Fruit fly (Drosophila melanogaster): ENCODE data around the gene CG2260.

Gene CG2260

dm6 chrX:8113386-8114279, 7.3 kb downstream of the CG2260 start:
- TF ChIP-seq tj (GFP tag; optimal IDR thresholded peaks at IDR 0.05) (no peak), Clk (GFP tag; optimal IDR thresholded peaks at IDR 0.05) (peak; percentile 15), CG11617 (GFP tag; optimal IDR thresholded peaks at IDR 0.05) (no peak), bab1 (GFP tag; optimal IDR thresholded peaks at IDR 0.05) (peak; percentile 51), CG33017 (tag; optimal IDR thresholded peaks at IDR 0.05) (peak; percentile 78), cnc (optimal IDR thresholded peaks at IDR 0.05) (peak; percentile 93 to 96), ovo (GFP tag; optimal IDR thresholded peaks at IDR 0.05) (no peak), Mnt (GFP tag; optimal IDR thresholded peaks at IDR 0.05) (peak; percentile 23), CG14711 (tag; optimal IDR thresholded peaks at IDR 0.05) (peak; percentile 67), CG7101 (tag; optimal IDR thresholded peaks at IDR 0.05) (peak; percentile 88), CG7045 (GFP tag; optimal IDR thresholded peaks at IDR 0.05) (peak; percentile 63), CG1620 (GFP tag; optimal IDR thresholded peaks at IDR 0.05) (peak; percentile 11), CG12768 (GFP tag; optimal IDR thresholded peaks at IDR 0.05) (peak; percentile 33), toe (GFP tag; optimal IDR thresholded peaks at IDR 0.05) (peak; percentile 28), pad (GFP tag; optimal IDR thresholded peaks at IDR 0.05) (no peak), kay (GFP tag; ENCODE audit: borderline replicate concordance) (peak; percentile 92), Crg-1 (GFP tag; optimal IDR thresholded peaks at IDR 0.05) (peak; percentile 27), Hr96 (GFP tag; optimal IDR thresholded peaks at IDR 0.05) (peak; percentile 59), cic (GFP tag; optimal IDR thresholded peaks at IDR 0.05) (no peak), CG5204 (GFP tag; optimal IDR thresholded peaks at IDR 0.05) (peak; percentile 68)

- peak; percentile 45 for TF ChIP-seq CG7101 (tag; optimal IDR thresholded peaks at IDR 0.05)
- TF ChIP-seq tj (GFP tag; optimal IDR thresholded peaks at IDR 0.05), result peak; percentile 53
- TF ChIP-seq Mnt (GFP tag; optimal IDR thresholded peaks at IDR 0.05), result peak; percentile 16
- TF ChIP-seq CG12768 (GFP tag; optimal IDR thresholded peaks at IDR 0.05), result no peak
- no peak for TF ChIP-seq Hr96 (GFP tag; optimal IDR thresholded peaks at IDR 0.05)
- no peak for TF ChIP-seq CG14711 (tag; optimal IDR thresholded peaks at IDR 0.05)
- TF ChIP-seq ovo (GFP tag; optimal IDR thresholded peaks at IDR 0.05), result no peak
- TF ChIP-seq CG7045 (GFP tag; optimal IDR thresholded peaks at IDR 0.05), result peak; percentile 15
- peak; percentile 34 for TF ChIP-seq CG5204 (GFP tag; optimal IDR thresholded peaks at IDR 0.05)
- peak; percentile 64 for TF ChIP-seq CG11617 (GFP tag; optimal IDR thresholded peaks at IDR 0.05)
- no peak for TF ChIP-seq cnc (optimal IDR thresholded peaks at IDR 0.05)
- TF ChIP-seq CG33017 (tag; optimal IDR thresholded peaks at IDR 0.05), result no peak
Observed at dm6 chrX:8112715-8113114, 8.2 kb downstream of the CG2260 start.

- TF ChIP-seq toe (GFP tag; optimal IDR thresholded peaks at IDR 0.05) (no peak), CG5204 (GFP tag; optimal IDR thresholded peaks at IDR 0.05) (no peak), CG12768 (GFP tag; optimal IDR thresholded peaks at IDR 0.05) (no peak), ovo (GFP tag; optimal IDR thresholded peaks at IDR 0.05) (peak; percentile 10), CG33017 (tag; optimal IDR thresholded peaks at IDR 0.05) (no peak), pad (GFP tag; optimal IDR thresholded peaks at IDR 0.05) (no peak), CG7101 (tag; optimal IDR thresholded peaks at IDR 0.05) (no peak), Mnt (GFP tag; optimal IDR thresholded peaks at IDR 0.05) (no peak), bab1 (GFP tag; optimal IDR thresholded peaks at IDR 0.05) (no peak), Crg-1 (GFP tag; optimal IDR thresholded peaks at IDR 0.05) (no peak), tj (GFP tag; optimal IDR thresholded peaks at IDR 0.05) (peak; percentile 68), CG11617 (GFP tag; optimal IDR thresholded peaks at IDR 0.05) (no peak), Hr96 (GFP tag; optimal IDR thresholded peaks at IDR 0.05) (no peak), cic (GFP tag; optimal IDR thresholded peaks at IDR 0.05) (no peak), cnc (optimal IDR thresholded peaks at IDR 0.05) (no peak), CG14711 (tag; optimal IDR thresholded peaks at IDR 0.05) (no peak)
Observed at dm6 chrX:8110984-8111383, 10.0 kb downstream of the CG2260 start.

- TF ChIP-seq Clk (GFP tag; optimal IDR thresholded peaks at IDR 0.05), result no peak
Observed at dm6 chrX:8107936-8108335, 13.0 kb downstream of the CG2260 start.

dm6 chrX:8106281-8107050, 14.5 kb downstream of the CG2260 start:
- TF ChIP-seq CG5204 (GFP tag; optimal IDR thresholded peaks at IDR 0.05) (no peak), CG1620 (GFP tag; optimal IDR thresholded peaks at IDR 0.05) (no peak), toe (GFP tag; optimal IDR thresholded peaks at IDR 0.05) (no peak), bab1 (GFP tag; optimal IDR thresholded peaks at IDR 0.05) (no peak), kay (GFP tag; ENCODE audit: borderline replicate concordance) (peak; percentile 92), CG14711 (tag; optimal IDR thresholded peaks at IDR 0.05) (peak; percentile 11), ovo (GFP tag; optimal IDR thresholded peaks at IDR 0.05) (no peak), CG7045 (GFP tag; optimal IDR thresholded peaks at IDR 0.05) (no peak), Crg-1 (GFP tag; optimal IDR thresholded peaks at IDR 0.05) (no peak), CG11617 (GFP tag; optimal IDR thresholded peaks at IDR 0.05) (peak; percentile 11), pad (GFP tag; optimal IDR thresholded peaks at IDR 0.05) (no peak), Hr96 (GFP tag; optimal IDR thresholded peaks at IDR 0.05) (no peak), cnc (optimal IDR thresholded peaks at IDR 0.05) (no peak), Clk (GFP tag; optimal IDR thresholded peaks at IDR 0.05) (no peak), cic (GFP tag; optimal IDR thresholded peaks at IDR 0.05) (peak; percentile 70), CG33017 (tag; optimal IDR thresholded peaks at IDR 0.05) (no peak), tj (GFP tag; optimal IDR thresholded peaks at IDR 0.05) (peak; percentile 84), CG7101 (tag; optimal IDR thresholded peaks at IDR 0.05) (no peak), Mnt (GFP tag; optimal IDR thresholded peaks at IDR 0.05) (peak; percentile 77), CG12768 (GFP tag; optimal IDR thresholded peaks at IDR 0.05) (no peak)
